Fruit fly (Drosophila melanogaster): ENCODE measurements around the gene CG42831.

CG42831 gene

dm6 chr3L:10793889-10794478 is 20.6 kb upstream of the CG42831 start:
- TF ChIP-seq psq (GFP tag; optimal IDR thresholded peaks at IDR 0.05) (no peak), sima (GFP tag; optimal IDR thresholded peaks at IDR 0.05) (no peak), Sox102F (GFP tag; optimal IDR thresholded peaks at IDR 0.05) (peak; percentile 48), twi (tag; optimal IDR thresholded peaks at IDR 0.05) (no peak), toy (GFP tag; IDR thresholded peaks at IDR 0.05) (no peak), CG1832 (GFP tag; optimal IDR thresholded peaks at IDR 0.05) (no peak), lab (GFP tag; optimal IDR thresholded peaks at IDR 0.05) (no peak), phol (tag; optimal IDR thresholded peaks at IDR 0.05) (peak; percentile 17), Med (GFP tag) (peak; percentile 19), CG30403 (GFP tag; optimal IDR thresholded peaks at IDR 0.05) (peak; percentile 10), CG7928 (GFP tag; optimal IDR thresholded peaks at IDR 0.05) (no peak), CG2678 (tag; optimal IDR thresholded peaks at IDR 0.05) (peak; percentile 2), CG17829 (tag; optimal IDR thresholded peaks at IDR 0.05) (peak; percentile 13), CG10979 (tag; optimal IDR thresholded peaks at IDR 0.05) (peak; percentile 17), CG6254 (GFP tag; optimal IDR thresholded peaks at IDR 0.05) (no peak), fd64A (GFP tag; optimal IDR thresholded peaks at IDR 0.05) (no peak), NC2β (GFP tag; optimal IDR thresholded peaks at IDR 0.05) (no peak), CG11504 (tag; optimal IDR thresholded peaks at IDR 0.05) (peak; percentile 37), bsh (GFP tag; optimal IDR thresholded peaks at IDR 0.05) (peak in 1 of 2 experiments; percentile 41), az2 (GFP tag; optimal IDR thresholded peaks at IDR 0.05) (peak; percentile 12), CrebB (tag; optimal IDR thresholded peaks at IDR 0.05) (no peak), CG4360 (GFP tag; IDR thresholded peaks at IDR 0.05) (peak; percentile 5; the same call in 1 of the 2 replicates), CG2712 (tag; optimal IDR thresholded peaks at IDR 0.05) (peak; percentile 32), sens (GFP tag) (peak; percentile 43), CG12391 (tag; optimal IDR thresholded peaks at IDR 0.05) (peak; percentile 10), eve (GFP tag; optimal IDR thresholded peaks at IDR 0.05) (peak in 1 of 2 experiments; percentile 31), B-H2 (GFP tag; optimal IDR thresholded peaks at IDR 0.05) (no peak), CG31441 (GFP tag; IDR thresholded peaks at IDR 0.05) (peak; percentile 29; the same call in 1 of the 2 replicates), Hmx (GFP tag; optimal IDR thresholded peaks at IDR 0.05) (no peak), Deaf1 (tag; optimal IDR thresholded peaks at IDR 0.05) (no peak), Hr51 (GFP tag; optimal IDR thresholded peaks at IDR 0.05) (peak in 1 of 2 experiments; percentile 30), Ets65A (GFP tag) (peak; percentile 78), lmd (GFP tag; IDR thresholded peaks at IDR 0.05) (no peak), CG1602 (GFP tag; optimal IDR thresholded peaks at IDR 0.05) (no peak), Ptx1 (GFP tag; IDR thresholded peaks at IDR 0.05) (0 out of 2 replicates have a peak, but pooled peaks have one; percentile 16), CG10654 (GFP tag; optimal IDR thresholded peaks at IDR 0.05) (no peak), CHES-1-like (GFP tag; optimal IDR thresholded peaks at IDR 0.05) (no peak), Camta (GFP tag; optimal IDR thresholded peaks at IDR 0.05) (no peak), chinmo (GFP tag; IDR thresholded peaks at IDR 0.05; ENCODE audit: partially characterized antibody) (no peak), fd96Cb (tag; optimal IDR thresholded peaks at IDR 0.05) (peak; percentile 16), Ssrp (tag; optimal IDR thresholded peaks at IDR 0.05) (peak; percentile 18), gem (tag; optimal IDR thresholded peaks at IDR 0.05) (peak; percentile 53), mirr (GFP tag; optimal IDR thresholded peaks at IDR 0.05) (no peak), CG4424 (GFP tag; optimal IDR thresholded peaks at IDR 0.05) (peak; percentile 15), Drgx (GFP tag; IDR thresholded peaks at IDR 0.05) (peak; percentile 85), lbe (GFP tag; optimal IDR thresholded peaks at IDR 0.05) (peak; percentile 4), Dll (GFP tag; IDR thresholded peaks at IDR 0.05; ENCODE audit: partially characterized antibody) (no peak), CG4730 (GFP tag; IDR thresholded peaks at IDR 0.05) (0 out of 2 replicates have a peak, but pooled peaks have one; percentile 26), CG18262 (tag; optimal IDR thresholded peaks at IDR 0.05) (peak; percentile 35), Dip3 (GFP tag; optimal IDR thresholded peaks at IDR 0.05) (no peak)

All from whole organism, embryonic.